Worm (Caenorhabditis elegans) whole organism, L4 larva: Measurements from ENCODE around the gene cyp-33B1.
"Not testable (repeated sequence)": the region's sequence is repeated elsewhere in the genome, so short reads cannot be mapped to it uniquely, and the experiment has no call there.

Experiments
- F26F4.8 ChIP-seq: fragments of 200-800 bp; sonication (Bioruptor generic); conservative IDR thresholded peaks from 2 replicates; pipeline ENCODE4 v1.3.6; 2022; ENCODE audit warnings: missing genetic modification characterization, missing compliant biosample characterization
- aly-2 ChIP-seq: sonication (generic microtip); optimal IDR thresholded peaks from 2 replicates; lab custom pipeline; 2018; ENCODE audit warnings: missing biosample characterization, missing genetic modification characterization
- egl-27 ChIP-seq: sonication (generic microtip); optimal IDR thresholded peaks from 3 replicates; lab custom pipeline; 2017; ENCODE audit warnings: missing biosample characterization, missing genetic modification reagents, missing genetic modification characterization
- lin-29 ChIP-seq: fragments of 200-800 bp; sonication (Bioruptor generic); IDR thresholded peaks from 2 replicates; pipeline ENCODE4 v1.3.6; 2022; ENCODE audit warnings: missing genetic modification reagents, missing genetic modification characterization, missing compliant biosample characterization
- nhr-237 ChIP-seq: sonication (generic microtip); optimal IDR thresholded peaks from 2 replicates; lab custom pipeline; 2017; ENCODE audit warnings: missing biosample characterization, missing genetic modification characterization
- nhr-28 ChIP-seq: fragments of 150-350 bp; optimal IDR thresholded peaks from 2 replicates; lab custom pipeline; 2014; ENCODE audit warnings: missing biosample characterization, missing genetic modification characterization
- nhr-42 ChIP-seq: fragments of 200-800 bp; sonication (Bioruptor generic); IDR thresholded peaks from 2 replicates; pipeline ENCODE4 v1.3.6; 2022; ENCODE audit warnings: missing genetic modification characterization, missing compliant biosample characterization
- spr-3 ChIP-seq: fragments of 200-800 bp; sonication (Bioruptor generic); optimal IDR thresholded peaks from 2 replicates; lab custom pipeline; 2018; ENCODE audit warnings: mild to moderate bottlenecking, missing genetic modification characterization, missing compliant biosample characterization
- unc-62 ChIP-seq, 3 experiments: fragments of 150-350 bp in 1 of 3; sonication (generic microtip); optimal IDR thresholded peaks in 2 of 3; peaks in 1 of 3; 1 replicate in 1 of 3; 2 replicates in 2 of 3; lab custom pipeline; 2014 to 2017; ENCODE audit warnings: missing biosample characterization in 3 of 3, missing genetic modification characterization in 3 of 3, missing genetic modification reagents in 3 of 3, missing genotype in 1 of 3

ce11 chrV:9086650-9087049 is 45.5 kb downstream of the cyp-33B1 start:
- not testable (repeated sequence) for TF ChIP-seq nhr-28 (tag; lab: Kevin White, UChicago); nhr-237 (tag; lab: Kevin White, UChicago); unc-62 (GFP tag; optimal IDR thresholded peaks at IDR 0.05 in 1 of 2; lab: Kevin White, UChicago); unc-62 (tag; optimal IDR thresholded peaks at IDR 0.05; lab: Kevin White, UChicago); egl-27 (tag; lab: Kevin White, UChicago); F26F4.8; lin-29 (GFP tag; lab: Robert Waterston, UW); aly-2 (tag; lab: Kevin White, UChicago); nhr-42 (GFP tag; lab: Robert Waterston, UW); spr-3 (GFP tag; lab: Kevin White, UChicago)
